Worm (Caenorhabditis elegans): ENCODE data around the gene lron-13.

DNA sequence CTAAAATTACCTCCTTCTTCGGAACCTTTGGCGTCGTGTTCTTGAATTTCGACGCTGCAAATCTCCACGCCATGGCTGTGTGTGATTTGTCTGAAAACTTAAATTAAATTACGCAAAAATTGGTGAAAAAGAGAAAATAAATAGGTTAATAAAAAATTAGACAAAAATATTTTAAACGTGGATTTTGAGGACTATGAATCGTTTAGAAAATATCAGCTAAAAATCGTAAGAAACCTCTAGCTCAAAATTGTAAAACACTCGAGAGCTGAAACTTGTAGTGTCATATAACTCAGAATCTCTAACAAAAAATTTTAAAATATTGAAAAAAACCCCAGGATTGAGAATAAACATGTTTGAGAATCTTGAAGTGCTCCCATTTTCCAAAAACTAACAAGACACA, 3.2 kb upstream of the lron-13 start, which contains the start of gene pod-1:
- TF ChIP-seq him-1 (tag; optimal IDR thresholded peaks at IDR 0.05): no peak
- no peak for TF ChIP-seq dao-5 (tag; optimal IDR thresholded peaks at IDR 0.05)

All from whole organism, L4/young adult.